Fruit fly (Drosophila melanogaster): ENCODE results near the gene sinah.

sinah gene

dm6 chr3L:16844920-16845573 lies 13.8 kb upstream of the sinah start, which contains the start of the genes kud and Zcchc7 (continued):
- TF ChIP-seq repo (GFP tag; optimal IDR thresholded peaks at IDR 0.05) (peak; percentile 17), trem (tag; optimal IDR thresholded peaks at IDR 0.05) (peak; percentile 70), dysf (GFP tag; IDR thresholded peaks at IDR 0.05) (peak; percentile 63; the same call in 2 of the 3 replicates), zf30C (GFP tag; optimal IDR thresholded peaks at IDR 0.05) (peak; percentile 17), mld (GFP tag; IDR thresholded peaks at IDR 0.05; ENCODE audit: partially characterized antibody) (no peak), CG1602 (GFP tag; optimal IDR thresholded peaks at IDR 0.05) (peak; percentile 40), CG14860 (GFP tag; IDR thresholded peaks at IDR 0.05; ENCODE audit: partially characterized antibody) (peak; percentile 45; the same call in 1 of the 3 replicates), vvl (GFP tag; IDR thresholded peaks at IDR 0.05) (peak; percentile 10; the same call in 1 of the 2 replicates), CG4854 (GFP tag; optimal IDR thresholded peaks at IDR 0.05) (peak; percentile 29), fd96Cb (tag; optimal IDR thresholded peaks at IDR 0.05) (peak; percentile 26), nerfin-1 (tag; optimal IDR thresholded peaks at IDR 0.05) (peak; percentile 56), vnd (GFP tag; IDR thresholded peaks at IDR 0.05; ENCODE audit: partially characterized antibody) (peak; percentile 31; the same call in 1 of the 3 replicates), ato (GFP tag; IDR thresholded peaks at IDR 0.05; ENCODE audit: partially characterized antibody) (0 out of 2 replicates have a peak, but pooled peaks have one; percentile 10), CG10462 (GFP tag; optimal IDR thresholded peaks at IDR 0.05) (peak; percentile 48), CG10543 (GFP tag; optimal IDR thresholded peaks at IDR 0.05) (peak; percentile 86), CG8765 (GFP tag; IDR thresholded peaks at IDR 0.05) (no peak)

- TF ChIP-seq onecut (GFP tag; IDR thresholded peaks at IDR 0.05) (peak; percentile 9; the same call in 1 of the 2 replicates), knrl (GFP tag; IDR thresholded peaks at IDR 0.05; ENCODE audit: partially characterized antibody) (no peak), CG4617 (GFP tag; optimal IDR thresholded peaks at IDR 0.05; ENCODE audit: borderline replicate concordance) (no peak), corto (GFP tag; optimal IDR thresholded peaks at IDR 0.05) (no peak), Taf1 (GFP tag; IDR thresholded peaks at IDR 0.05) (no peak), sd (tag; optimal IDR thresholded peaks at IDR 0.05) (no peak), bcd (GFP tag; optimal IDR thresholded peaks at IDR 0.05) (no peak), D19B (GFP tag; optimal IDR thresholded peaks at IDR 0.05) (no peak), ac (GFP tag; optimal IDR thresholded peaks at IDR 0.05) (no peak), CG4360 (GFP tag; IDR thresholded peaks at IDR 0.05) (0 out of 2 replicates have a peak, but pooled peaks have one; percentile 24), Lpt (GFP tag; optimal IDR thresholded peaks at IDR 0.05) (no peak), MESR4 (GFP tag; optimal IDR thresholded peaks at IDR 0.05) (peak; percentile 37), D (optimal IDR thresholded peaks at IDR 0.05) (peak; percentile 61), D (GFP tag; optimal IDR thresholded peaks at IDR 0.05) (no peak), Ssrp (tag; optimal IDR thresholded peaks at IDR 0.05) (no peak), btn (GFP tag; optimal IDR thresholded peaks at IDR 0.05) (no peak), crol (GFP tag; IDR thresholded peaks at IDR 0.05) (peak; percentile 91), CG7839 (tag; optimal IDR thresholded peaks at IDR 0.05) (no peak), CG15073 (GFP tag; optimal IDR thresholded peaks at IDR 0.05) (no peak), ATbp (GFP tag; optimal IDR thresholded peaks at IDR 0.05) (no peak), wor (GFP tag; IDR thresholded peaks at IDR 0.05) (no peak), CG12155 (GFP tag; optimal IDR thresholded peaks at IDR 0.05) (no peak), CG12071 (GFP tag; optimal IDR thresholded peaks at IDR 0.05) (no peak)
These were observed 13.1 kb upstream of the sinah start, which contains the start of gene CG32161 for dm6 chr3L:16845607-16846277. CG32161 (plus strand) TSS chr3L:16846227.
